Worm (Caenorhabditis elegans) whole organism, midembryonic: Measurements from ENCODE around the gene flp-7.
A peak's percentile ranks its signal among the peaks of the same experiment; 100 is the strongest.

ENCODE experiments used
- T22C8.4 ChIP-seq: fragments of 200-800 bp; sonication (Bioruptor generic); IDR thresholded peaks from 2 replicates; pipeline ENCODE4 v1.3.6; 2022; ENCODE audit warnings: missing genetic modification characterization, missing compliant biosample characterization
- cog-1 ChIP-seq: sonication (generic microtip); optimal IDR thresholded peaks from 2 replicates; lab custom pipeline; 2016; ENCODE audit warnings: missing genetic modification characterization, missing compliant biosample characterization
- flt-1 ChIP-seq: fragments of 200-800 bp; sonication (Bioruptor generic); IDR thresholded peaks from 2 replicates; pipeline ENCODE4 v1.3.6; 2022; ENCODE audit warnings: missing genetic modification characterization, missing compliant biosample characterization
- klf-2 ChIP-seq: fragments of 200-800 bp; sonication (Bioruptor generic); conservative IDR thresholded peaks from 2 replicates; pipeline ENCODE4 v1.3.6; 2022; ENCODE audit warnings: missing genetic modification reagents, missing genetic modification characterization, missing compliant biosample characterization
- med-1 ChIP-seq: sonication (generic microtip); optimal IDR thresholded peaks from 2 replicates; lab custom pipeline; 2017; ENCODE audit warnings: missing genetic modification characterization, mild to moderate bottlenecking, missing compliant biosample characterization, antibody characterized with exemption, missing genetic modification reagents; ENCODE audit not compliant: insufficient read depth
- ref-1 ChIP-seq: fragments of 200-800 bp; sonication (Bioruptor generic); conservative IDR thresholded peaks from 2 replicates; pipeline ENCODE4 v1.3.6; 2022; ENCODE audit warnings: missing genetic modification reagents, missing genetic modification characterization, missing compliant biosample characterization
- tab-1 ChIP-seq: fragments of 200-800 bp; sonication (Bioruptor generic); IDR thresholded peaks from 2 replicates; pipeline ENCODE4 v1.3.6; 2022; ENCODE audit warnings: missing genetic modification characterization, missing compliant biosample characterization
- ztf-23 ChIP-seq: fragments of 200-800 bp; sonication (Bioruptor generic); IDR thresholded peaks from 2 replicates; pipeline ENCODE4 v1.3.6; 2022; ENCODE audit warnings: missing genetic modification reagents, missing genetic modification characterization, missing compliant biosample characterization
- ztf-29 ChIP-seq: fragments of 200-800 bp; sonication (Bioruptor generic); IDR thresholded peaks from 2 replicates; pipeline ENCODE4 v1.3.6; 2022; ENCODE audit warnings: missing genetic modification reagents, missing genetic modification characterization, missing compliant biosample characterization

The flp-7 gene

DNA sequence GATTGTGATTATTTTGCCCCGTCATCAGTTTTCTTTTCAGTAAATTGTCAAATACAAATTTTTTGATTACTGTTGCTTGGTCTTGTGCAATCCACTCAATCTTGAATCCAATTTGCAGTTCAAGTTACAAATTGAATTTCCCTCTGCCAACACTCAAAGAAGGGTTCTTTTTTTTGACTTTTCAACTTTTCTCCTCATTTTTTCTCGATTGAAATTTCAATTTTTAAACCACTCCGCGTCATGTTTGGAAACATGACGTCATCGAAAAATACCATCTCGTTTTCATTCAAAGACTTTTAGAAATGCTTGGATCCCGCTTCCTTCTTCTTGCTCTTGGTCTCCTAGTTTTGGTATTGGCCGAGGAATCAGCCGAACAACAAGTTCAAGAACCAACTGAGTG, at the start of gene flp-7:
flp-7 (plus strand) TSS at position 301 of the 400 bp plus-strand sequence.
- no peak for TF ChIP-seq cog-1 (tag; lab: Kevin White, UChicago)
- no peak for TF ChIP-seq ztf-23 (GFP tag; lab: Robert Waterston, UW)
- no peak for TF ChIP-seq med-1 (GFP tag; lab: Kevin White, UChicago)
- TF ChIP-seq ztf-29 = no peak
- TF ChIP-seq klf-2 = no peak
- TF ChIP-seq tab-1 = no peak
- TF ChIP-seq ref-1 = no peak
- TF ChIP-seq flt-1 (GFP tag; lab: Robert Waterston, UW) = no peak
- no peak for TF ChIP-seq T22C8.4

ce11 chrX:5836527-5836926, 49.1 kb upstream of the flp-7 start:
- TF ChIP-seq tab-1 = no peak

DNA sequence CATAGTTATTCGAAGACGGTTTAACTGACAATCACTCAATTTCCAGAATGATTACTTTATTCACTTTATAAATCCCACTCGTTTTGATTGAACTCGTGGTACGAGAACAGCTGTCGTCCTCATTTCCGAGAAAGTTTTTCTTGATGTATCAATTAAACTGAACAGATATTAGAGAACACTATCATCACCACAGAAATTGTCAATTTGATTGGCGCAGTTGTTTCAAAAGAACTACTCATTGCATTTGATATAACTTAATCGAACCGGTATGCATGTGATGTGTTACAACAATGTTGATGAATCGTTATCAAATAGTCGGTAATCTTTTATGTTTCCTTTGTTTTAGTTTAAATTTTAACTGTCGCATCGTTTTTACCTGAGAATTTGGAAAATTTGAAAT, 48.6 kb upstream of the flp-7 start:
- TF ChIP-seq T22C8.4 (no peak), med-1 (GFP tag; lab: Kevin White, UChicago) (no peak), ztf-23 (GFP tag; lab: Robert Waterston, UW) (no peak), cog-1 (tag; lab: Kevin White, UChicago) (no peak), flt-1 (GFP tag; lab: Robert Waterston, UW) (no peak), tab-1 (no peak), ref-1 (no peak), ztf-29 (no peak), klf-2 (no peak)

ce11 chrX:5839143-5839542, 46.5 kb upstream of the flp-7 start:
- TF ChIP-seq T22C8.4 (no peak), cog-1 (tag; lab: Kevin White, UChicago) (no peak), ztf-23 (GFP tag; lab: Robert Waterston, UW) (no peak), klf-2 (no peak), tab-1 (no peak), flt-1 (GFP tag; lab: Robert Waterston, UW) (no peak), med-1 (GFP tag; lab: Kevin White, UChicago) (no peak), ref-1 (no peak), ztf-29 (no peak)

DNA sequence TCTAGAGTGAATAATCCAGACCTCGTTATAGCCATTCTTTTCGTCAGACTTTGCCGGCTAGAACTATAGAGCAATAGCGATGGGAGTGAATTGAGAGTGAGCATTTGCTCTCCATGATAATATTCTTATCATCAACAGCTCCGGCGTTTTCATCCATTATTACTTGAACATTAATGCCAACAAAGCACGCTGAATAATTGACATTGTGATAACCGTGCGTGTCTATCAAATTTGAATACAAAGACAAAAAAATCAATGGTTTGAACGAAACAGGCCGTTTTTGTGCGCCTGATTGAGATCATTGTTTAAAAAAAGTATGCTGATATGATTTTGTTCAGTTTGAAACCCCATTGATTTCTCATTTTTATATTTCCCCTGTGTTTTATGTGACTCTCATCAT, 46.0 kb upstream of the flp-7 start, which contains the start of gene dct-11:
dct-11 (minus strand) TSS at position 136 of the 400 bp plus-strand sequence.
- TF ChIP-seq cog-1 (tag; lab: Kevin White, UChicago) (no peak), med-1 (GFP tag; lab: Kevin White, UChicago) (no peak), klf-2 (no peak), flt-1 (GFP tag; lab: Robert Waterston, UW) (no peak), tab-1 (no peak)

- TF ChIP-seq ztf-23 (GFP tag; lab: Robert Waterston, UW) (peak; percentile 86), ref-1 (no peak), med-1 (GFP tag; lab: Kevin White, UChicago) (no peak), T22C8.4 (0 out of 2 replicates have a peak, but pooled peaks have one; percentile 30), ztf-29 (no peak), flt-1 (GFP tag; lab: Robert Waterston, UW) (peak; percentile 78), tab-1 (no peak), cog-1 (tag; lab: Kevin White, UChicago) (peak; percentile 95), klf-2 (no peak)
Measured at ce11 chrX:5841060-5841642, 44.5 kb upstream of the flp-7 start, which contains the start of gene puf-9. Gene puf-9 (plus strand): TSS chrX:5841592.

DNA sequence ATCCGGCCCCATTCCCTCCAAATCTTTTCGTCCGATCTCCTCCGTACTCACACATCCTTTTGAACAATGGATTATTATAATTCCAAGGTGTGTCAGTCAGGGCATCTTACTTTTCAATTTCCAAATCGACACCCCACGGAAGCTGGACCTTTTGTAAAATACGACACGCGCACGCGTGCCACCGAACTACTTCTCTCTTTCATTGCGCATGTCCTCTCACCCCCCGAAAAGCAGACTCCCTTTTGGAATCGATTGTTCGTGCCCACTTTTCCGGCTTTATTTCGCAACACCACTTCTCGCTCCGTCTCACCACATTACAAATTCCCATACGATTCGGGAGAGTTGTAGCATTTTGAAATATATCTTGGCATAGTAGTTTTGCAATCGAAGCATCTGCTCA, 38.4 kb upstream of the flp-7 start:
- TF ChIP-seq ref-1 (no peak), ztf-29 (no peak), tab-1 (peak; percentile 57; the same call in 1 of the 2 replicates), cog-1 (tag; lab: Kevin White, UChicago) (no peak), klf-2 (no peak), med-1 (GFP tag; lab: Kevin White, UChicago) (no peak), T22C8.4 (no peak)

- TF ChIP-seq cog-1 (tag; lab: Kevin White, UChicago) (no peak), tab-1 (no peak), T22C8.4 (no peak), med-1 (GFP tag; lab: Kevin White, UChicago) (no peak), flt-1 (GFP tag; lab: Robert Waterston, UW) (no peak), ztf-23 (GFP tag; lab: Robert Waterston, UW) (no peak), klf-2 (no peak)
Measured at ce11 chrX:5848703-5849102, 37.0 kb upstream of the flp-7 start, which contains the start of gene atat-2. Gene atat-2 (plus strand): TSS chrX:5849100.

DNA sequence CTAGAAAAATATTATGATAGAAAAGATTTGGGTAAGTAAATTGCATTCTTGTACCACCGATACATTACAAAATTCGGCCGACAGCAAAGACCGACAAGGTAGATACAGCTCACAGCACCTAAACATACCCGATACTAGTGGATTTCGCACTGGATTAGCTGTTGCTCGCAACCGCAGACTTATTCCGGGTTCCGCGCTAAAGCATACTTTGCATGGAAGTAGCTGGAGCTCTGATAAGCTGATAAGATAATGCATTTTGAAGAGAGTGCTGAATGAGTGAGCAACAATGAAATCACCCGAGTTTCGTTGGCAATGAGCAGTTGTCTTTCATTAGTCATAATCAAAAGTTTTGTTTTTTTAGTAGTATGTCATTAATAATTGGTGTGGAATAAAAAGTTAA, 35.2 kb upstream of the flp-7 start:
- no peak for TF ChIP-seq ref-1
- no peak for TF ChIP-seq klf-2
- TF ChIP-seq med-1 (GFP tag; lab: Kevin White, UChicago) = no peak
- no peak for TF ChIP-seq ztf-29
- no peak for TF ChIP-seq flt-1 (GFP tag; lab: Robert Waterston, UW)

DNA sequence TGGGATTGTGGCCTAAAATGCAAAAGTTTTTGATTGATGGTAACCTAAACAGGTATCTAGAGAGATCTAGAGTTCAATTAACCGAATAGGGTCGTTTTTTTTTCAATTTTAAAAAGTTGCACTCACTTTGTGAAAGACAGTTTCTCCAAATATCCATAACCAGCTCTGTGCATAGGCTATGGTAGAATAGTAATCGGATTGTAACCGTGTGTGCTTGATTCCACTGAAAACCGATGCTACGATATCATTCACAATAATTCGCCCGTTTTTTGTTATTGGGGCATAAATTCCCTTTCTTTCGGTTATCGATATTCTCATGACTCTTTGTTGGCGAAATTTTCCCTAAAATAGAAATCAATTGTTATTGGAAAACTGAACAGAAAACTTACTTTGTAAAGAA, 33.6 kb upstream of the flp-7 start:
- TF ChIP-seq med-1 (GFP tag; lab: Kevin White, UChicago) (no peak), cog-1 (tag; lab: Kevin White, UChicago) (no peak), ref-1 (no peak), tab-1 (no peak), T22C8.4 (no peak), ztf-29 (no peak), ztf-23 (GFP tag; lab: Robert Waterston, UW) (no peak), flt-1 (GFP tag; lab: Robert Waterston, UW) (no peak), klf-2 (no peak)

DNA sequence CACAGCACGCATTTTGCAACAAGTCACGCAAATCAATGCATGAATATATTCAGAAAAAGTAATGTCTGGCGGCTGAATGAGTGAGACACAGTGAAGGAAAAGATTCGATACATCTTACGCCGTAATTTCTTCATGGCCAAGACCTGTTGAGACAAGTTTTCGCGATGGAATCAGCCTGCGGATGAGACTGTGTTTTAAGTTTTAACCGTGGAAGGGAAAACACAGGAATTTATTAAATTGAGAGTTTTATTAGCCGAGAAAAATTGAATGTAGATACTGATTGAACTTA, 31.6 kb upstream of the flp-7 start, which contains the start of gene hog-1:
hog-1 (minus strand) TSS at position 101 of the 289 bp plus-strand sequence.
- no peak for TF ChIP-seq klf-2
- TF ChIP-seq flt-1 (GFP tag; lab: Robert Waterston, UW) = no peak
- no peak for TF ChIP-seq T22C8.4
- TF ChIP-seq ref-1 = no peak
- TF ChIP-seq tab-1 = no peak
- no peak for TF ChIP-seq med-1 (GFP tag; lab: Kevin White, UChicago)
- no peak for TF ChIP-seq cog-1 (tag; lab: Kevin White, UChicago)
- TF ChIP-seq ztf-23 (GFP tag; lab: Robert Waterston, UW) = no peak
- TF ChIP-seq ztf-29 = no peak
